Worm (Caenorhabditis elegans) whole organism, L3 larva: ENCODE results near the gene best-1.

Source experiments
- ZK546.5 ChIP-seq: sonication (generic microtip); optimal IDR thresholded peaks from 2 replicates; lab custom pipeline; 2017; ENCODE audit warnings: missing biosample characterization, missing genetic modification characterization
- ceh-82 ChIP-seq: fragments of 150-350 bp; optimal IDR thresholded peaks from 2 replicates; lab custom pipeline; 2014; ENCODE audit warnings: missing biosample characterization, missing genetic modification characterization
- ceh-9 ChIP-seq: sonication (generic microtip); optimal IDR thresholded peaks from 2 replicates; lab custom pipeline; 2018; ENCODE audit warnings: missing biosample characterization, missing genetic modification characterization
- elt-3 ChIP-seq, 3 experiments: fragments of 150-350 bp in 1 of 3; sonication (generic microtip) in 2 of 3; optimal IDR thresholded peaks; 2 replicates in 2 of 3; 4 replicates in 1 of 3; lab custom pipeline; 2014 to 2017; ENCODE audit warnings: missing biosample characterization in 3 of 3, missing genetic modification characterization in 3 of 3
- fkh-2 ChIP-seq: fragments of 150-350 bp; optimal IDR thresholded peaks from 2 replicates; lab custom pipeline; 2014; ENCODE audit warnings: missing biosample characterization, missing genetic modification reagents, missing genetic modification characterization
- lin-39 ChIP-seq: fragments of 150-350 bp; optimal IDR thresholded peaks from 2 replicates; lab custom pipeline; 2018; ENCODE audit warnings: missing biosample characterization, missing genetic modification reagents, missing genetic modification characterization
- nhr-237 ChIP-seq: fragments of 150-350 bp; optimal IDR thresholded peaks from 2 replicates; lab custom pipeline; 2014; ENCODE audit warnings: missing biosample characterization, missing genetic modification characterization
- nhr-67 ChIP-seq: fragments of 150-350 bp; optimal IDR thresholded peaks from 2 replicates; lab custom pipeline; 2014; ENCODE audit warnings: missing biosample characterization, missing genetic modification characterization
- nhr-76 ChIP-seq: fragments of 150-350 bp; sonication (generic microtip); optimal IDR thresholded peaks from 5 replicates; lab custom pipeline; 2014; ENCODE audit warnings: missing biosample characterization, missing genetic modification characterization
- skn-1 ChIP-seq: fragments of 150-350 bp; optimal IDR thresholded peaks from 2 replicates; lab custom pipeline; 2014; ENCODE audit warnings: missing biosample characterization, missing genetic modification characterization
- unc-39 ChIP-seq: sonication (generic microtip); optimal IDR thresholded peaks from 4 replicates; lab custom pipeline; 2017; ENCODE audit warnings: missing biosample characterization, missing genetic modification characterization
- unc-62 ChIP-seq: fragments of 150-350 bp; sonication (generic microtip); optimal IDR thresholded peaks from 4 replicates; lab custom pipeline; 2014; ENCODE audit warnings: missing biosample characterization, missing genetic modification reagents, missing genetic modification characterization

DNA sequence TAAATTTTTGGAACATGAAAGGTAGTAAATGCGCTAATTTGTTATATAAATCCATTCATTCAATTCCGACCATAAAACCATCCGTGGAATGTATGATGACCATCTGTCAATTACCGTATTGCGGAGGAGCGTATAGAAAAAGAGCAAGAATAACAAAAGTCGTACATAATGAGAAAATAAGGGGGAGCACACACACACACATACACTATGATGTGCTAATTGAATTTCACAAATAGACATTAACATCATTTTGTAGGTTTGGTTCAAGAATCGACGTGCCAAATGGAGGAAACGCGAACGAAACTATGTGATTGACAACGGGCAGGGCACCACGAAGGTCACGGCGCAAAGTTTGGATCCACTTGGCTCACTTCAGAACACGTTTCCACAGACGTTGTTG lies 11.8 kb upstream of the best-1 start:
- TF ChIP-seq ceh-82 (tag; lab: Kevin White, UChicago) (no peak), elt-3 (tag; optimal IDR thresholded peaks at IDR 0.05; lab: Kevin White, UChicago) (no peak), ZK546.5 (tag; lab: Kevin White, UChicago) (no peak), ceh-9 (no peak), unc-39 (tag; lab: Kevin White, UChicago) (no peak), skn-1 (tag; lab: Kevin White, UChicago) (no peak), nhr-237 (no peak), lin-39 (tag; lab: Kevin White, UChicago) (no peak), nhr-76 (tag; lab: Kevin White, UChicago) (no peak), unc-62 (no peak), nhr-67 (tag; lab: Kevin White, UChicago) (no peak), fkh-2 (tag; lab: Kevin White, UChicago) (no peak)
